Worm (Caenorhabditis elegans) whole organism, L4/young adult: ENCODE data around the gene C53A5.13.

Experiments
- W03F9.2 ChIP-seq: fragments of 150-350 bp; optimal IDR thresholded peaks from 2 replicates; lab custom pipeline; 2014; ENCODE audit warnings: missing biosample characterization, missing genetic modification characterization
- dao-5 ChIP-seq: sonication (generic microtip); optimal IDR thresholded peaks from 2 replicates; lab custom pipeline; 2016; ENCODE audit warnings: missing genotype, missing genetic modification characterization, moderate library complexity, missing compliant biosample characterization
- him-1 ChIP-seq: sonication (generic microtip); optimal IDR thresholded peaks from 2 replicates; lab custom pipeline; 2016; ENCODE audit warnings: missing genotype, missing genetic modification reagents, missing genetic modification characterization, missing compliant biosample characterization

C53A5.13 gene

DNA sequence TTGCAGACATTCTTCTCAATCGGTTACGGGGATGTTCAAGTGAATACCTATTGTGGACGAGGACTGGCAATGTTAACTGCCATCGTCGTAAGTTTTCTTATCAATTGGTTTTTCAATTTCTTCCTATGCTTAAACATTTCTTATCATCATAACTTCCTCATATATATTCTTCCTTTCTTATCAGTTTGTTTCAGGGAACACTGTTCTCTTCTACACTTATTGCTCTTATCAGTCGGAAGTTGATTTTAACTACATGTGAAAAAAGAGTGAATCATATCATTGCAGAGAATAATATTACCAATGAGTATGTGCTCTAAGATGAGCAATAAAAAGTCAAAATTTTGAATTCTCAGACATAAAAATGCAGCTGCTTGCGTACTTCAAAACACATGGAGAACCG, 4.5 kb upstream of the C53A5.13 start:
- TF ChIP-seq him-1 (tag; lab: Kevin White, UChicago): no peak
- TF ChIP-seq W03F9.2 (tag; lab: Kevin White, UChicago): no peak
- TF ChIP-seq dao-5: no peak

DNA sequence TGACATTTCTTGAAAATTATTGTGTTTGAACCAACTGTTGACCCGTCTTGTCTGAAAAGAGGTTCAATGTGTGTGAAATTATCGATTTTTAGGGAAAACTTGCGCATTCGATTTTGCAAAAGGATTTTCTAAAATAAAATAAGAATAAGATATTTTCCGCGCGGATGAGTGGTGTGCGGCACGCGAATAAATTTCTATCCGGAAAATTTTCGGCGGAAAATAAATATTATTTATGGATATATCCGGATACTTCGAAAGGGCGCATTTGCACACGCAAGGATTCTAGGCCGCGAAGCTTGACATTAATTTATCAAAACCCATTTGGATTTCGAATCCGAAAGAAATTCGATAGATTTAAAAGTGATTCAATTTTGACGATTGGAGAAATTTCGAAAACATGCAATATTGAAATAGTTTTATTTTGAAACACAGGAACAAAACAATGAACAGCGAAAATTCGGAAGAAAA, 819 bp upstream of the C53A5.13 start, which contains the start of gene rike-1:
rike-1 (minus strand) TSS at position 51 of the 468 bp plus-strand sequence.
- TF ChIP-seq him-1 (tag; lab: Kevin White, UChicago) (no peak), W03F9.2 (tag; lab: Kevin White, UChicago) (no peak), dao-5 (no peak)

ce11 chrV:14548510-14548909, 1.8 kb downstream of the C53A5.13 start:
- TF ChIP-seq W03F9.2 (tag; lab: Kevin White, UChicago) (no peak), dao-5 (no peak), him-1 (tag; lab: Kevin White, UChicago) (no peak)

DNA sequence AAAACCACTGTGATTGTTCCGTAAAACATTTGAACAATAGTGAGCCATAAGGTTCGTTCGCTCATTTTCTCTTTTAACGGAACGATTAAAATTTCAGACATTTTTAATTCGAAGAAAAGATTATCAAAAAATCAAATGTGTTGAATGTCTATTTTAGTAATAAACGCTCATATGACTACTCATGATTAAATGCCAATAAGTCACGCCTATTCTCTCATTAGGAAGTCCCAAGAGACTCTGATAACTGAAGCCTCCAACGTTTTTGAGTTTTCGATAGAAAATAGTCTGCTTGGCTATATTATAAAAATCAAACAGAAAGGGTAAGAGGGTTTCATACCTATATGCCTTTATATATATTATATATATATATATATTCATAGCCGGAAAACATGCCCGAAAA, 9.5 kb downstream of the C53A5.13 start, which contains the start of gene srg-47:
srg-47 (minus strand) TSS at position 101 of the 400 bp plus-strand sequence.
- TF ChIP-seq dao-5: no peak
- TF ChIP-seq him-1 (tag; lab: Kevin White, UChicago): no peak
- no peak for TF ChIP-seq W03F9.2 (tag; lab: Kevin White, UChicago)

- TF ChIP-seq dao-5 (no peak), W03F9.2 (tag; lab: Kevin White, UChicago) (no peak), him-1 (tag; lab: Kevin White, UChicago) (no peak)
Observed at ce11 chrV:14558757-14559156, 12.1 kb downstream of the C53A5.13 start, which contains the start of gene C53A5.9. Gene C53A5.9, minus strand, starts transcription at chrV:14558857.

DNA sequence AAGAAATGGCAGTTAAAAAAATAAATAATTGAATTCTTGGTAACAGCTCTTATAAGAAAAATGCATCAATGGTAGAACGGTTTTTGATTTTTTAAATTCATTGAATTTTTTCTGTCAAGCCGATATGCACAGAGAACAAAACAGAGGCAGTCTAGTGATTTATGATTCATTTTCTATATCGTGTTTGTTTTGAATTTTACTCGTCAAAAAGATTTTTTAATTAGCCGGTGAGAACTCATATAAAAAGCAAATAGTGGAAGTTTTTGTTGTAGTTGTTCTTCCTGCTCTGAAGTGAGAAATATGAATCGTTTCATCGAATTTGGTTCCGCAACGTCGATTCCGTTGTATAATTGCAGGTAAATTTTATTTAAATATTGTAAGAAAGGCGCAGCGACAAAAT, 12.6 kb downstream of the C53A5.13 start, which contains the start of gene srt-32:
srt-32 (plus strand) TSS at position 301 of the 400 bp plus-strand sequence.
- TF ChIP-seq W03F9.2 (tag; lab: Kevin White, UChicago): no peak
- TF ChIP-seq him-1 (tag; lab: Kevin White, UChicago): no peak

ce11 chrV:14562589-14562988, 15.9 kb downstream of the C53A5.13 start, which contains the start of gene C53A5.11:
Gene C53A5.11, plus strand, starts transcription at chrV:14562889.
- TF ChIP-seq W03F9.2 (tag; lab: Kevin White, UChicago) (no peak), him-1 (tag; lab: Kevin White, UChicago) (no peak), dao-5 (no peak)

DNA sequence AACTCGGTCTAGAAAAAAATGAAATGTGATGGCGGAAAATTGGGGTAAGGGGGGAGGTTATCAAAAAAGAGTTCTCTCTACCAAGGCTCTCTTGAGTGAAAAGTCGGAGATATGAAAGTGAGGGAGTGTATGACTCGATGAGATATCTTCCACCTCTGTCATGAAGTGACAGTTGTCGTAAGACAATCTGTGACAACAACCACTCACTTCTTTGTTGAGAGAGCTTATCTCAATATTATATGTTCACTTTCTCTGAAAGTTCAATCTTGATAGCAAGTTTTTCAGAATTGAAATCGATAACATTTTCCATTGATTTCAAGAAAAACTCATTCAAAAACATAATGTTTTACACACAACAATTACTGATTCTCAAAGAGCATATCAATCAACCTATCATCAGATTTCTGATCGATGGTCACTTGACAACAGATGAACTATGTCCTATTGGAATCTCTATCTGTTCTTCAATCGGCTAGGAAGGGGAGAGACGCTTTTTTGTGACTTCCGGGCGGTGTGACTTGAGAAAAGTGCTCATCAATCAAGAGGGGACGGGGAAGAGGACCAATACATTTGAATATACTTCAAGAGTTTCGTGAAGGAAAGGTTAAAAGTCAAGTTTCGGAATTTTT, 30.2 kb downstream of the C53A5.13 start:
- TF ChIP-seq him-1 (tag; lab: Kevin White, UChicago): no peak
- TF ChIP-seq dao-5: no peak
- no peak for TF ChIP-seq W03F9.2 (tag; lab: Kevin White, UChicago)

DNA sequence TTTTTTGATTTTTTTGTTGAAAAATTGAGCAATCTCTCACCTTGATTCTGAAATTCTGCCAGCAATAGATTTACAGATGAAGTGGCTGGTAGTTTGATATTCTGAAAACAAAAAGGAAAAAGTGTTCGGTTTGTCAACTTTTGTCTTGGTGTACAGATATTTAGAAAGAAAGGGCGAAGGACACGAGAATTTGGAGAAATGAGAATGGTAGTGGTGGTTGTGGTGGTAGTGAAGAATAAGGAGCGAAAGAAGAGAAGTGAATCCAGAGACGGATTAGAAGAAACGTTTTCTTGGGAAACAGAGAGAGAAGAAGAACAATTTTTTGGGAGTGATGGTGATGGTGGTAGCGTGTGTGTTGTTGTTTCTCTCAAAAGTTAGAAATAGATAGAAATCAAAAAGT, 33.0 kb downstream of the C53A5.13 start, which contains the start of gene gar-3:
gar-3 (minus strand) TSS at position 101 of the 400 bp plus-strand sequence.
- TF ChIP-seq dao-5: no peak
- no peak for TF ChIP-seq W03F9.2 (tag; lab: Kevin White, UChicago)
- no peak for TF ChIP-seq him-1 (tag; lab: Kevin White, UChicago)

- TF ChIP-seq him-1 (tag; lab: Kevin White, UChicago): no peak
- TF ChIP-seq W03F9.2 (tag; lab: Kevin White, UChicago): no peak
- no peak for TF ChIP-seq dao-5
Observed at ce11 chrV:14585351-14585750, 38.7 kb downstream of the C53A5.13 start, which contains the start of gene Y40H4A.2. Gene Y40H4A.2, minus strand, starts transcription at chrV:14585451.

- no peak for TF ChIP-seq him-1 (tag; lab: Kevin White, UChicago)
- no peak for TF ChIP-seq W03F9.2 (tag; lab: Kevin White, UChicago)
- TF ChIP-seq dao-5: no peak
Observed at ce11 chrV:14594103-14594502, 47.4 kb downstream of the C53A5.13 start.

DNA sequence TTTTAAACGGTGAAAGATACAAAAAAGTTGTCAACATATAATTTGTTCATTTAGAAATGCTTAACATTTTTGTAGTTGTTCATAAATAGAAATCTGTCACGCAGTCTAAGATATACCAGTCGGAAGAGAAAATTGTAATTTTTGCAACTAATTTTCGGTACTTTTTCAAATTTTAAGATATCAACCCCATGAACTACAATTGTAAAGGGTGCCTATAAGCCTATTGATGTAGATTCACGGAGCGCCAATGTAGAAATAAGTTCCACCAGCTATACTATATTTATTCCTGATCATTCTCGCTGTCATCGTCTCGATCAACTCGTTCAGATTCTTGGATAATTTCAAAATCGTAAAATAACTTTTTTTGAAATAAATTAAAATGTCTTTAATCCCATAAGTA, 48.3 kb downstream of the C53A5.13 start:
- TF ChIP-seq W03F9.2 (tag; lab: Kevin White, UChicago): no peak
- TF ChIP-seq him-1 (tag; lab: Kevin White, UChicago): no peak
- no peak for TF ChIP-seq dao-5

DNA sequence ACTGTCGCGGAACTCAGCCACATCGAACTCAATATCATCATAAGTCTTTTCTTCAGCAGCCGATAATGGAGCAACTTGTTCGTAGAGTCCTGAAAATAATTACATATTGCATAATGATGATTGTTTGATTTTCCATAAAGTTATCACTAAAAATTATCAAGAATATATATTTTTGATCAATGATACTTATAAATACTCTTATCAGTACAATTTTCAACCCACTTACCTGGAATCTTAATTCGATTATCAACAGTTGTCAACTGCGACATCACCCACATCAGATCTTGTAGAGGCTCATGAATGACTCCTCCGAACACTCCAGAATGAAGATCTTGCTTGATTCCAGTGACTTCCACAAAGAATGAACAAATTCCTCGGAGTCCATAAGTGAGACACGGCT, 49.3 kb downstream of the C53A5.13 start:
- TF ChIP-seq dao-5 (no peak), W03F9.2 (tag; lab: Kevin White, UChicago) (no peak)

- TF ChIP-seq dao-5 (no peak), W03F9.2 (tag; lab: Kevin White, UChicago) (no peak), him-1 (tag; lab: Kevin White, UChicago) (no peak)
Observed at ce11 chrV:14597005-14597680, 50.5 kb downstream of the C53A5.13 start, which contains the start of gene pes-9. Gene pes-9, minus strand, starts transcription at chrV:14597034.
